Worm (Caenorhabditis elegans): ENCODE results near the gene F55C5.10.
A peak's percentile ranks its signal among the peaks of the same experiment; 100 is the strongest.

The F55C5.10 gene

DNA sequence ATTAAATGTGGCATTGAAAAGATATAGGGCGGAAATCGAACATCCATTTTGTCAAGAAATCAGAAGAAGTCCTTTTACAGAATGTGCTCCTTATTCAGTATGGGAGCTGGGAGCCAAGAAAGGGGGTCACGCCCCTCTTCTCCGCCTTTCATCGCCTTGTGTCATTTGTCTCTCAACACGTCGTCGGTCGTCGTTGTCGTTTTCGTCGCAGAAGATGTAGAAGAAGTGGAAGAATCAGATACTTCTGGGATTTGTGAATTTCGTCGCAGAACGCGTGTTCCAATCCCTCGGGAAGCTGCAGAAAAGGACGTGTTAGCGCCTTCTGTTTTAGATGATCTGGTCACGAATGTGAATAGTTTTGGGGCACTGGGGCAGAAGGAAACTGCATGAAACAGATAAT lies 6.3 kb upstream of the F55C5.10 start, which contains the start of gene bnc-1:
TSS of gene bnc-1 (minus strand) at position 101 of the 400 bp plus-strand sequence.
- TF ChIP-seq fos-1 (tag; optimal IDR thresholded peaks at IDR 0.05) (no peak), ztf-4 (tag; optimal IDR thresholded peaks at IDR 0.05) (no peak), ceh-82 (tag; optimal IDR thresholded peaks at IDR 0.05) (no peak), mab-5 (tag; optimal IDR thresholded peaks at IDR 0.05) (no peak), aly-2 (tag; optimal IDR thresholded peaks at IDR 0.05) (no peak), blmp-1 (tag; optimal IDR thresholded peaks at IDR 0.05; ENCODE audit: insufficient read depth) (no peak), C34F6.9 (tag; optimal IDR thresholded peaks at IDR 0.05) (no peak), nhr-23 (tag; optimal IDR thresholded peaks at IDR 0.05) (no peak), nhr-12 (tag; optimal IDR thresholded peaks at IDR 0.05) (no peak), lin-11 (tag; optimal IDR thresholded peaks at IDR 0.05) (no peak), sma-3 (GFP tag; optimal IDR thresholded peaks at IDR 0.05) (no peak), nhr-237 (tag; optimal IDR thresholded peaks at IDR 0.05) (no peak), F13H6.1 (tag; optimal IDR thresholded peaks at IDR 0.05) (no peak), sem-4 (tag; optimal IDR thresholded peaks at IDR 0.05) (no peak)

DNA sequence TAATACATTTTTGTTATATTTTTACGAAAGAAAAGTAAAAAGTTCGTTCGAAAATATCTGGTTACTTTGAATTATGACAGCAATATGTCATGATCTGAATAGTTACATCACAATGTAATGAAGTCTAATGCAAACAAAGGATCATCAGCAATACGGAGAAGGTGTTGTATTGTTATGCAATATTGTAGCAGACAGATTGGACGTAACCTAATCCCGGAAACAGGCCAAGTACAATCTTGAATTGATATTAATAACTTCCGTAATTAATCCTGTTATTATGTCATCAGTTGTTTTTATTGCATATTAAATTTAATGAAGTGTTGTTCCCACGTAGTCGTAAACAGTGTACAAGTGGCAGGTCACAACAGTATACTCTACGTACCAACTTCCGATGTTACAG lies 1.8 kb upstream of the F55C5.10 start:
- TF ChIP-seq mab-5 (tag; optimal IDR thresholded peaks at IDR 0.05): no peak
- TF ChIP-seq sma-3 (GFP tag; optimal IDR thresholded peaks at IDR 0.05): no peak
- TF ChIP-seq nhr-12 (tag; optimal IDR thresholded peaks at IDR 0.05): no peak
- no peak for TF ChIP-seq lsy-2 (tag; optimal IDR thresholded peaks at IDR 0.05)
- no peak for TF ChIP-seq unc-55 (GFP tag; optimal IDR thresholded peaks at IDR 0.05)
- TF ChIP-seq Y55F3AM.14 (GFP tag; optimal IDR thresholded peaks at IDR 0.05): no peak
- no peak for TF ChIP-seq alr-1 (tag; optimal IDR thresholded peaks at IDR 0.05)
- no peak for TF ChIP-seq zag-1 (tag; optimal IDR thresholded peaks at IDR 0.05)
- TF ChIP-seq peb-1 (tag; optimal IDR thresholded peaks at IDR 0.05): no peak
- TF ChIP-seq ceh-16 (tag; optimal IDR thresholded peaks at IDR 0.05): no peak

DNA sequence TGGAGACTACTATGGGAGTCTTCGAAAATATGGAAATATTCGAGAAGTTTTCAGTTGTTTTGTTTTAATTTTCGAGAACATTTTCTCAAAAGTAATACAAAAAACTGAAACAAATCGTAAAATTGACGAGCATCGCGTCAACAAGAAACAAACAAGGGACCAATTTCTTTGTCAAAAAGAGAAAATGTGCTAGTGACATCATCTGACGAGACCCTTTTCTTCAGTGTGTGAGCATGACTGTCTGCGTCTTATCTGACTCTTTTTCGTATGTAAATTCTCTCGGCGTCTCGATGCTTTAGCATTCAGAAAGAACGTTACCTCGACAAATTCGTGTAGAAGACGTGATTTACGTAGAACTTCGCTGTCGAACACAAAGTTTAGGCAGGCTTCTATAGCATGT lies 4.4 kb downstream of the F55C5.10 start:
- TF ChIP-seq C34F6.9 (tag; optimal IDR thresholded peaks at IDR 0.05): peak; percentile 35
- TF ChIP-seq unc-55 (GFP tag; optimal IDR thresholded peaks at IDR 0.05): peak; percentile 41
- TF ChIP-seq nhr-11 (tag; optimal IDR thresholded peaks at IDR 0.05): no peak
- TF ChIP-seq nhr-129 (tag; optimal IDR thresholded peaks at IDR 0.05): peak; percentile 77
- TF ChIP-seq zag-1 (tag; optimal IDR thresholded peaks at IDR 0.05): peak; percentile 2
- TF ChIP-seq nhr-237 (tag; optimal IDR thresholded peaks at IDR 0.05): no peak
- TF ChIP-seq nhr-25 (tag; optimal IDR thresholded peaks at IDR 0.05): no peak
- no peak for TF ChIP-seq lin-39 (tag; optimal IDR thresholded peaks at IDR 0.05)
- TF ChIP-seq gmeb-1 (tag; optimal IDR thresholded peaks at IDR 0.05): no peak
- TF ChIP-seq ceh-82 (tag; optimal IDR thresholded peaks at IDR 0.05): no peak
- peak in 1 of 2 experiments; percentile 36 for TF ChIP-seq lsy-2 (tag; optimal IDR thresholded peaks at IDR 0.05)

DNA sequence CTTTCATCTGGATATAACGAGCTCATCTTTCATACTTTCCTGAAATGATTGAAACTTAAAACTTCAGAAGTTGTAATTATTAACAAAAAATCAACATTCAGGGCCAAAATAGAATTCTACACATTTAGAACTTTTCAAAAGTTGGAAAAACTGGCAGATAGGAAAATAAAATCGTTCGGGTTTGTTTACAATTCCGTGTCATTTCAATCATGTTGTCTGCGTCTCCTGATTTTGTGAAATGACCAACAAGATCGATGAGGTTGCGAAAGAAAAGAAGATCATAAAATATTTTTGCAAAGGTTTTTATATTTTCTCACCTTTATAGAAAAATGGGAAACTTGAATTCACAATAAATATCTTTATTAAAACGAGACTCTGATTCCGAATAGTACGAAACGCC lies 5.3 kb downstream of the F55C5.10 start, which contains the start of gene rskd-1:
TSS of gene rskd-1 (minus strand) at position 39 of the 400 bp plus-strand sequence.
- TF ChIP-seq lin-39 (tag; optimal IDR thresholded peaks at IDR 0.05): no peak
- no peak for TF ChIP-seq snpc-4 (tag; optimal IDR thresholded peaks at IDR 0.05)
- TF ChIP-seq C34F6.9 (tag; optimal IDR thresholded peaks at IDR 0.05): peak; percentile 27
- no peak for TF ChIP-seq nhr-6 (tag; optimal IDR thresholded peaks at IDR 0.05)
- TF ChIP-seq ztf-4 (tag; optimal IDR thresholded peaks at IDR 0.05): no peak
- peak; percentile 2 for TF ChIP-seq fos-1 (tag; optimal IDR thresholded peaks at IDR 0.05)
- TF ChIP-seq crh-2 (tag; optimal IDR thresholded peaks at IDR 0.05): peak; percentile 35
- TF ChIP-seq lsy-2 (tag; optimal IDR thresholded peaks at IDR 0.05): peak in 1 of 2 experiments; percentile 35
- peak; percentile 53 for TF ChIP-seq nhr-25 (tag; optimal IDR thresholded peaks at IDR 0.05)
- peak; percentile 10 for TF ChIP-seq lin-13 (GFP tag; optimal IDR thresholded peaks at IDR 0.05)

DNA sequence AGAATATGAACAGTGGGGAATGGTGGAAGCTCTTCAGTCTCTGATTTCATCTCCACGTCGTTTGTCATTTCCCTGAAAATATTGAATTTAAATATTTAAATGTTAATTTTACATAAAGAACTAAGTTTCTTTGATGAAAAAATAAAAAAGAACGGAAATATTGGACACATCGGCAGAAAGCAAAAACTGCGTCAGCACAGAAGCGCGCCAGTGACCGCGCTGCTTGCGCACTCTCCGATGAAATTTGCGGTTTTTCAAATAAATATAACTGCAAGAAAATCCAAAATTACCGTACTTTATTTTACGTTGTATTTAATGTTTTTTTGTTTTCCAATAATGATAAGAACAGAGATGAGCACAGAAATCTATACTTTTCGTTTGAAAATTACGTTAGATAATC lies 8.3 kb downstream of the F55C5.10 start, which contains the start of the genes srpa-68 and srh-16:
TSS of gene srpa-68 (minus strand) at position 72 of the 400 bp plus-strand sequence.
TSS of gene srh-16 (plus strand) at position 275 of the 400 bp plus-strand sequence.
- TF ChIP-seq mab-5 (tag; optimal IDR thresholded peaks at IDR 0.05): peak; percentile 93
- TF ChIP-seq ztf-4 (tag; optimal IDR thresholded peaks at IDR 0.05): peak; percentile 61
- peak; percentile 22 for TF ChIP-seq Y55F3AM.14 (GFP tag; optimal IDR thresholded peaks at IDR 0.05)
- TF ChIP-seq C34F6.9 (tag; optimal IDR thresholded peaks at IDR 0.05): peak; percentile 91
- TF ChIP-seq elt-3 (tag; optimal IDR thresholded peaks at IDR 0.05): no peak
- peak; percentile 45 for TF ChIP-seq dmd-4 (tag; optimal IDR thresholded peaks at IDR 0.05)
- TF ChIP-seq F13H6.1 (tag; optimal IDR thresholded peaks at IDR 0.05): peak; percentile 88
- TF ChIP-seq ztf-1 (GFP tag; conservative IDR thresholded peaks at IDR 0.05): no peak
- no peak for TF ChIP-seq nhr-12 (tag; optimal IDR thresholded peaks at IDR 0.05)
- no peak for TF ChIP-seq unc-39 (tag; optimal IDR thresholded peaks at IDR 0.05)
- no peak for TF ChIP-seq ztf-11 (tag; optimal IDR thresholded peaks at IDR 0.05)
- TF ChIP-seq zag-1 (tag; optimal IDR thresholded peaks at IDR 0.05): peak; percentile 37
- peak; percentile 88 for TF ChIP-seq nhr-25 (tag; optimal IDR thresholded peaks at IDR 0.05)
- TF ChIP-seq elt-1 (tag; optimal IDR thresholded peaks at IDR 0.05): no peak
- TF ChIP-seq nhr-21 (tag; optimal IDR thresholded peaks at IDR 0.05): peak; percentile 79
- TF ChIP-seq sem-4 (tag; optimal IDR thresholded peaks at IDR 0.05): peak; percentile 83
- peak; percentile 70 for TF ChIP-seq nhr-10 (tag; optimal IDR thresholded peaks at IDR 0.05)
- peak; percentile 26 for TF ChIP-seq ZK546.5 (tag; optimal IDR thresholded peaks at IDR 0.05)
- no peak for TF ChIP-seq mdl-1 (tag; optimal IDR thresholded peaks at IDR 0.05)
- peak; percentile 95 for TF ChIP-seq sma-9 (GFP tag; optimal IDR thresholded peaks at IDR 0.05)
- TF ChIP-seq sma-9 (tag; optimal IDR thresholded peaks at IDR 0.05): no peak
- TF ChIP-seq alr-1 (tag; optimal IDR thresholded peaks at IDR 0.05): no peak
- TF ChIP-seq gmeb-1 (tag; optimal IDR thresholded peaks at IDR 0.05): peak; percentile 99
- TF ChIP-seq skn-1 (tag; optimal IDR thresholded peaks at IDR 0.05): no peak
- no peak for TF ChIP-seq peb-1 (tag; optimal IDR thresholded peaks at IDR 0.05)
- no peak for TF ChIP-seq nhr-11 (tag; optimal IDR thresholded peaks at IDR 0.05)
- TF ChIP-seq blmp-1 (tag; optimal IDR thresholded peaks at IDR 0.05; ENCODE audit: insufficient read depth): peak; percentile 47
- TF ChIP-seq lsy-2 (tag; optimal IDR thresholded peaks at IDR 0.05): peak; percentile 90 to 95
- TF ChIP-seq crh-2 (tag; optimal IDR thresholded peaks at IDR 0.05): peak; percentile 91

Data from whole organism, L2 larva.